Worm (Caenorhabditis elegans) whole organism, dauer: ENCODE data around the gene rbm-42.

Source experiments
- unc-62 ChIP-seq: sonication (generic microtip); optimal IDR thresholded peaks from 2 replicates; lab custom pipeline; 2017; ENCODE audit warnings: missing biosample characterization, missing genetic modification reagents, missing genetic modification characterization

The rbm-42 gene

ce11 chrIII:5146749-5147148, 6.3 kb downstream of the rbm-42 start:
- no peak for TF ChIP-seq unc-62

- TF ChIP-seq unc-62 = no peak
These were observed 7.2 kb downstream of the rbm-42 start for ce11 chrIII:5145874-5146273.

ce11 chrIII:5144169-5144568, 8.9 kb downstream of the rbm-42 start:
- TF ChIP-seq unc-62 = no peak

- no peak for TF ChIP-seq unc-62
These were observed 9.5 kb downstream of the rbm-42 start for ce11 chrIII:5143520-5143919.

- TF ChIP-seq unc-62 = no peak
These were observed 11.1 kb downstream of the rbm-42 start for ce11 chrIII:5141935-5142334.

- TF ChIP-seq unc-62 = no peak
These were observed 12.5 kb downstream of the rbm-42 start for ce11 chrIII:5140559-5140958.

- no peak for TF ChIP-seq unc-62
These were observed 13.3 kb downstream of the rbm-42 start for ce11 chrIII:5139768-5140167.

ce11 chrIII:5138940-5139533, 14.0 kb downstream of the rbm-42 start:
- TF ChIP-seq unc-62 = no peak

- TF ChIP-seq unc-62 = no peak
These were observed 15.3 kb downstream of the rbm-42 start for ce11 chrIII:5137685-5138084.

ce11 chrIII:5137099-5137498, 15.9 kb downstream of the rbm-42 start:
- TF ChIP-seq unc-62 = no peak

ce11 chrIII:5136033-5136597, 16.9 kb downstream of the rbm-42 start, which contains the start of gene tbx-2:
tbx-2 (minus strand) TSS chrIII:5136296.
- TF ChIP-seq unc-62 = no peak

- no peak for TF ChIP-seq unc-62
These were observed 18.5 kb downstream of the rbm-42 start for ce11 chrIII:5134506-5134905.

- no peak for TF ChIP-seq unc-62
These were observed 22.4 kb downstream of the rbm-42 start for ce11 chrIII:5130654-5131053.

ce11 chrIII:5129261-5129660, 23.8 kb downstream of the rbm-42 start:
- no peak for TF ChIP-seq unc-62

ce11 chrIII:5126988-5127387, 26.0 kb downstream of the rbm-42 start:
- TF ChIP-seq unc-62 = no peak

ce11 chrIII:5125759-5126158, 27.3 kb downstream of the rbm-42 start:
- no peak for TF ChIP-seq unc-62

- no peak for TF ChIP-seq unc-62
These were observed 28.6 kb downstream of the rbm-42 start for ce11 chrIII:5124385-5124784.

- no peak for TF ChIP-seq unc-62
These were observed 32.4 kb downstream of the rbm-42 start for ce11 chrIII:5120593-5120992.

ce11 chrIII:5119063-5119462, 34.0 kb downstream of the rbm-42 start:
- no peak for TF ChIP-seq unc-62
